Fruit fly (Drosophila melanogaster): ENCODE measurements around the gene Afg3l2.
A peak's percentile ranks its signal among the peaks of the same experiment; 100 is the strongest.

The Afg3l2 gene

DNA sequence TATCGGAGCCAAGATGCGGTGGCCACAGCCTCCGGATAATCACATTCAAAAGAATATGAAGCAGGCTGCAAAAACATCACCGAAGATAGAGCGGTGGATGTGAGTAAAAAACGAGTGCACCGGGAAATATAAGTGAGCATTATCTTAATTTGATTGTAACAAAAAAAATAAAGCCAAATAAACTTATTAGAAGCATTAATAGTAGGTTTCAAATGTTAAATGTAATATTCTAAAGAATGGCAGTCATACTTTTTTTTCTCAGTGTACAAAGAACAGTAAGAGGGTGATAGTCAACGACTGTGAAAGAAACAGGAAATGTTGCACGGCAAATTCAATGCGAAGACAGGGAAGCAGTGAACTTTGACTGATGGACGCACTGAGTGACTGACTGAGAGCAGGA is 25.7 kb downstream of the Afg3l2 start (continued):
- no peak for TF ChIP-seq zf30C (GFP tag; optimal IDR thresholded peaks at IDR 0.05)
- TF ChIP-seq tna (GFP tag; IDR thresholded peaks at IDR 0.05; ENCODE audit: partially characterized antibody) = no peak
- TF ChIP-seq unpg (GFP tag; optimal IDR thresholded peaks at IDR 0.05) = peak; percentile 26
- no peak for TF ChIP-seq CG13624 (GFP tag; optimal IDR thresholded peaks at IDR 0.05)
- TF ChIP-seq luna (GFP tag; optimal IDR thresholded peaks at IDR 0.05) = no peak
- no peak for TF ChIP-seq so (GFP tag; IDR thresholded peaks at IDR 0.05)
- TF ChIP-seq h (optimal IDR thresholded peaks at IDR 0.05) = no peak

DNA sequence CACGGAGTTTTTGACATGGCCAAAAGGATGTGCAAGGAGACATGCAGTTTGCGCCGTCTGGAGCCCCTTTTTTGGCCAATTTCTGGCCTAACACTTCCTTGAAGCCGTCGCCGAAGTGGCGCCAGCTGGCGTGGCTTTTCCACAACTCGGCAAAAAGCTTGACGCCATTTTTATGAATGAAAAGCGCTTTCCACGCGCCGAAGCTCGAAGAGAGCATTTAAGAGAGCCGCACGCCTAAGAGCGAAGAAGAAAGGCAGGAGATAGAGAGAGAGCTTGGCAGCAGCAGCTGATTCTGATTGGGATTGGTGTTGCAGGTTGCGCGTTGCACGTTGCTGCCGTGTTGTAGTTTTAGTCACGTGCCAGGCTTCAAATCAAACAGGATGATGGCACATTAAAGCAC is 30.4 kb downstream of the Afg3l2 start:
- TF ChIP-seq CG13287 (GFP tag; IDR thresholded peaks at IDR 0.05; ENCODE audit: partially characterized antibody) (peak; percentile 18; the same call in 1 of the 2 replicates), CTCF (GFP tag; optimal IDR thresholded peaks at IDR 0.05) (peak; percentile 92), CG10274 (GFP tag; optimal IDR thresholded peaks at IDR 0.05) (no peak), Trl (optimal IDR thresholded peaks at IDR 0.05) (peak; percentile 64 to 69), Trl (GFP tag; optimal IDR thresholded peaks at IDR 0.05) (no peak), CG3163 (GFP tag; optimal IDR thresholded peaks at IDR 0.05) (peak; percentile 96), al (GFP tag; IDR thresholded peaks at IDR 0.05) (no peak), unc-4 (GFP tag; IDR thresholded peaks at IDR 0.05; ENCODE audit: partially characterized antibody) (0 out of 2 replicates have a peak, but pooled peaks have one; percentile 22), phol (tag; optimal IDR thresholded peaks at IDR 0.05) (peak; percentile 18)

DNA sequence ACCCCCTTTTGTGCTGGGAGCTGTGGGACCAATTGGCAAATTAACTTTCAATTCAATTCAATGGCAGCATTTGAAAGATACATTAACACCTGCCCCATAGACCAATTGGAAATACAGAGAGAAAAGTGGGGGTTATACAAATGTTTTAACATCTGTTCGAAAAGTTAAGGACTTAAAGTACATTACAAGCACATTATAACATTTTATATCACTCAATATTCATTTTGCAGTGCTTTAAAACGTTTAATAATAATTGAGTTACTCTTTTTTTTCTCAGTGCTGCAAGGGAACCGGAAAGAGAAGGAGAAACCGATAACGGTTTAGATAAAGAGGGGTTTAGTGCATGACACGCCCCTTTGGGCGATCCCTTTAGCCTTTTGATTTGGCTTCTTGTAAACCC is 32.5 kb downstream of the Afg3l2 start:
- TF ChIP-seq ERR (GFP tag; optimal IDR thresholded peaks at IDR 0.05) = no peak
- no peak for TF ChIP-seq jing (GFP tag; optimal IDR thresholded peaks at IDR 0.05)
- TF ChIP-seq lab (GFP tag; optimal IDR thresholded peaks at IDR 0.05) = peak; percentile 16
- TF ChIP-seq CG14441 (GFP tag; IDR thresholded peaks at IDR 0.05) = no peak; the same call in 1 of the 2 replicates
- TF ChIP-seq CG4328 (GFP tag; optimal IDR thresholded peaks at IDR 0.05) = no peak
- TF ChIP-seq CG30431 (GFP tag; optimal IDR thresholded peaks at IDR 0.05) = no peak
- no peak for TF ChIP-seq CG8944 (GFP tag; optimal IDR thresholded peaks at IDR 0.05)
- no peak for TF ChIP-seq pnt (GFP tag; optimal IDR thresholded peaks at IDR 0.05)
- no peak for TF ChIP-seq Doc3 (GFP tag; IDR thresholded peaks at IDR 0.05; ENCODE audit: partially characterized antibody)
- no peak for TF ChIP-seq Neu2 (GFP tag; optimal IDR thresholded peaks at IDR 0.05; ENCODE audit: borderline replicate concordance)
- no peak for TF ChIP-seq CG15696 (tag; optimal IDR thresholded peaks at IDR 0.05)
- no peak for TF ChIP-seq CG3726 (GFP tag; IDR thresholded peaks at IDR 0.05)
- TF ChIP-seq CG9437 (GFP tag; optimal IDR thresholded peaks at IDR 0.05) = no peak
- peak; percentile 40 for TF ChIP-seq Blimp-1 (GFP tag; optimal IDR thresholded peaks at IDR 0.05)
- no peak for TF ChIP-seq Jarid2 (GFP tag; optimal IDR thresholded peaks at IDR 0.05)
- no peak for TF ChIP-seq Dref (GFP tag; IDR thresholded peaks at IDR 0.05)
- no peak for TF ChIP-seq schlank (tag; optimal IDR thresholded peaks at IDR 0.05)
- TF ChIP-seq Dip2 (GFP tag; IDR thresholded peaks at IDR 0.05) = no peak
- peak; percentile 42; the same call in 1 of the 2 replicates for TF ChIP-seq vvl (GFP tag; IDR thresholded peaks at IDR 0.05)
- no peak for TF ChIP-seq fd3F (GFP tag; optimal IDR thresholded peaks at IDR 0.05)
- TF ChIP-seq D19B (GFP tag; optimal IDR thresholded peaks at IDR 0.05) = no peak
- peak; percentile 20 for TF ChIP-seq Hsf (GFP tag; optimal IDR thresholded peaks at IDR 0.05)
- TF ChIP-seq caup (GFP tag; optimal IDR thresholded peaks at IDR 0.05; ENCODE audit: severe bottlenecking) = no peak
- TF ChIP-seq CG8765 (GFP tag; IDR thresholded peaks at IDR 0.05) = no peak
- TF ChIP-seq Myb (GFP tag; optimal IDR thresholded peaks at IDR 0.05) = no peak
- TF ChIP-seq CG34422 (GFP tag; IDR thresholded peaks at IDR 0.05) = no peak
- TF ChIP-seq Deaf1 (tag; optimal IDR thresholded peaks at IDR 0.05) = no peak
- no peak for TF ChIP-seq CG9215 (GFP tag; IDR thresholded peaks at IDR 0.05)
- TF ChIP-seq kni (GFP tag; optimal IDR thresholded peaks at IDR 0.05) = no peak
- no peak for TF ChIP-seq pum (GFP tag; optimal IDR thresholded peaks at IDR 0.05)
- no peak for TF ChIP-seq Oaz (GFP tag; IDR thresholded peaks at IDR 0.05)
- no peak for TF ChIP-seq cato (GFP tag; optimal IDR thresholded peaks at IDR 0.05; ENCODE audit: borderline replicate concordance)
- TF ChIP-seq Bgb (GFP tag; IDR thresholded peaks at IDR 0.05; ENCODE audit: partially characterized antibody) = no peak
- no peak for TF ChIP-seq CG12071 (GFP tag; optimal IDR thresholded peaks at IDR 0.05)
